Fruit fly (Drosophila melanogaster) whole organism, embryonic: ENCODE results near the gene CG13928.

Source experiments
- Aef1 ChIP-seq: fragments of 200-800 bp; sonication (Bioruptor generic); IDR thresholded peaks from 3 replicates; pipeline ENCODE4 v1.3.6; 2022; ENCODE audit warnings: missing biosample characterization, missing genetic modification characterization
- CG7987 ChIP-seq: fragments of 200-800 bp; sonication (Bioruptor generic); optimal IDR thresholded peaks from 2 replicates; lab custom pipeline; 2018; ENCODE audit warnings: missing biosample characterization, mild to moderate bottlenecking, missing genetic modification characterization, moderate library complexity
- NC2α ChIP-seq: fragments of 200-800 bp; sonication (Bioruptor generic); optimal IDR thresholded peaks from 2 replicates; lab custom pipeline; 2016; ENCODE audit warnings: missing biosample characterization, missing genetic modification characterization
- stwl ChIP-seq: fragments of 200-800 bp; sonication (Bioruptor generic); optimal IDR thresholded peaks from 3 replicates; lab custom pipeline; 2018; ENCODE audit warnings: missing biosample characterization, mild to moderate bottlenecking, missing genetic modification characterization, moderate library complexity

DNA sequence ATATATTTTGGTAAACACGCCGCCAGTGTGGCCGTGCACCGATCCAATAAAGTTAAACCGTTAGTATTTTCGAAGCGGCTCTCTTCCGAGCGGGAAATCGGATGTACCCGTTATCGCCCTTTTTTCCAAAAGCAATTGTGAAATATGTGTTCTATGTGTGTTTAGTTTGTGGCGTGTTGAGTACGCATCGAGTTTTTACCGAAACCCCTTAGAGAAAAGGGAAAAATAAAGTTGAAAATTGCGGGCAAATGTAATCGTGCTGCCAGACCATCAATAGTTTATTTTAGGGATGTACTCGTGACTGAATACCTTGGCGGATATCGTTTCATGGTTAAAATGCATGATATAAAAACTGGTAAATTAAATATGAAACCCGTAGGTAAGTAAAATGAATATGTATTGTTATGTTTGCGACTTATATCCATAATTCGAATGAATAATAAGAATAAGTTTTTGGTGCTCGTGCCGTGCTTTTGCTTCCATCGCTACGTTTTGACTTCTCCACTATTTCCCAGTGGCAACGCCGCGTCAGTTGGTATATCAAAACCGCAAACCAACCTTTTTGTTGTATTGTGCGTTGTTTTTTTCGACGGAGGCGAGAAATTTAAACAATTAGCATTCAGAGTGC, 11.1 kb upstream of the CG13928 start, which contains the start of the genes Mettl2 and Bgb:
- TF ChIP-seq CG7987 (GFP tag; lab: Kevin White, UChicago), result no peak
- peak; percentile 42 for TF ChIP-seq stwl (tag; lab: Kevin White, UChicago)
- TF ChIP-seq Aef1, result peak; percentile 85
- peak; percentile 23 for TF ChIP-seq NC2α
